Worm (Caenorhabditis elegans): ENCODE measurements around the gene R07B7.6.

ce11 chrV:12082932-12083331, 8.1 kb upstream of the R07B7.6 start, which contains the start of gene R07B7.10:
- TF ChIP-seq dao-5 (tag; optimal IDR thresholded peaks at IDR 0.05) (no peak), W03F9.2 (tag; optimal IDR thresholded peaks at IDR 0.05) (no peak), him-1 (tag; optimal IDR thresholded peaks at IDR 0.05) (no peak)
